Worm (Caenorhabditis elegans): Measurements from ENCODE around the gene B0252.3.
A peak's percentile ranks its signal among the peaks of the same experiment; 100 is the strongest.

DNA sequence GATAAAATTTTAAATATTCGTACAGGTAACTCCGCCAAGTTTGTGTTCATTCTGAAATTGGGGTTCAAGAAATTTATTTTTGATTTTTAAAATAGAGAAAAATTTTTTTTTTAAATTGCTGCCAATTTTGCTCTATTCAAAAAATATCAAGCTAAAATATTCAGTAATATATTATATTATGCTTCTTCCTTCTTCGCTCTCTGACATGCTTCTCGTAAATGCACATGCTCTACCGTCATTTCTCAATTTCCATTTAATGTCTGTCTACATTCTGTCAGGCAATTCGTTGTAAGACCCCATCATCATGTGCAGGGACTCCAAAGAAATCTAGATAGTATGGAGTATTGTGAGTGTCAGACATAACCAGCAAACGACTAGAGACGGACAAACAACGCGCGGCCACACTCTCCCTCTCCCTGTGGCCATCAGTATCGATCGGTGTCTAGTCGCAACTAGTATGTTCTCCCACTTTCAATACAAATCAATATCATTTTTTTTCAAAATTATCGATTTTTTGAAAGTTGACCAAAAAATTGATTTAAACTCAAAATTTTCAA lies 43.8 kb upstream of the B0252.3 start, which contains the start of the genes malt-1 and ceh-38:
- TF ChIP-seq fos-1 (tag; optimal IDR thresholded peaks at IDR 0.05) (peak; percentile 94), hlh-4 (tag; optimal IDR thresholded peaks at IDR 0.05) (no peak), ets-5 (GFP tag; IDR thresholded peaks at IDR 0.05) (no peak), F16B12.6 (tag; optimal IDR thresholded peaks at IDR 0.05) (peak; percentile 64)

Data from whole organism, L1 larva.